Worm (Caenorhabditis elegans) whole organism, young adult: Measurements from ENCODE around the gene H38K22.9.

Experiments used
- B0035.1 ChIP-seq: sonication (generic microtip); optimal IDR thresholded peaks from 2 replicates; lab custom pipeline; 2016; ENCODE audit warnings: missing genetic modification characterization, mild to moderate bottlenecking, missing compliant biosample characterization, missing genotype, missing genetic modification reagents
- F10E7.11 ChIP-seq: sonication (generic microtip); optimal IDR thresholded peaks from 2 replicates; lab custom pipeline; 2017; ENCODE audit warnings: mild to moderate bottlenecking, missing genetic modification characterization, moderate library complexity, missing compliant biosample characterization
- F55B11.4 ChIP-seq: sonication (generic microtip); optimal IDR thresholded peaks from 2 replicates; lab custom pipeline; 2016; ENCODE audit warnings: missing compliant biosample characterization, missing genetic modification characterization, borderline replicate concordance; ENCODE audit not compliant: insufficient read depth
- him-1 ChIP-seq: sonication (generic microtip); optimal IDR thresholded peaks from 2 replicates; lab custom pipeline; 2016; ENCODE audit warnings: missing genotype, missing genetic modification reagents, missing genetic modification characterization, missing compliant biosample characterization
- mel-28 ChIP-seq: sonication (generic microtip); optimal IDR thresholded peaks from 2 replicates; lab custom pipeline; 2016; ENCODE audit warnings: borderline replicate concordance, mild to moderate bottlenecking, missing genetic modification characterization, missing compliant biosample characterization
- nfya-1 ChIP-seq: sonication (generic microtip); optimal IDR thresholded peaks from 2 replicates; lab custom pipeline; 2017; ENCODE audit warnings: antibody characterized with exemption, missing compliant biosample characterization, missing genetic modification characterization, borderline replicate concordance; ENCODE audit not compliant: insufficient read depth
- nfya-2 ChIP-seq: fragments of 200-800 bp; sonication (Bioruptor generic); IDR thresholded peaks from 2 replicates; pipeline ENCODE4 v1.3.6; 2022; ENCODE audit warnings: missing genetic modification reagents, missing genetic modification characterization, missing compliant biosample characterization
- nhr-179 ChIP-seq: sonication (generic microtip); optimal IDR thresholded peaks from 2 replicates; lab custom pipeline; 2016; ENCODE audit warnings: mild to moderate bottlenecking, missing genetic modification characterization, missing compliant biosample characterization
- sdz-38 ChIP-seq: sonication (generic microtip); optimal IDR thresholded peaks from 2 replicates; lab custom pipeline; 2016; ENCODE audit warnings: missing genotype, missing genetic modification characterization, missing compliant biosample characterization
- snpc-1.1 ChIP-seq: sonication (generic microtip); optimal IDR thresholded peaks from 2 replicates; lab custom pipeline; 2017; ENCODE audit warnings: missing genetic modification characterization, mild to moderate bottlenecking, missing compliant biosample characterization, antibody characterized with exemption, moderate library complexity, missing genotype, missing genetic modification reagents; ENCODE audit not compliant: insufficient read depth

ce11 chrIII:4277762-4278161 is 46.2 kb upstream of the H38K22.9 start:
- TF ChIP-seq nfya-2 (no peak), snpc-1.1 (tag; lab: Kevin White, UChicago) (no peak), sdz-38 (tag; lab: Kevin White, UChicago) (no peak), nhr-179 (tag; lab: Kevin White, UChicago) (no peak), nfya-1 (tag; lab: Kevin White, UChicago) (no peak), B0035.1 (tag; lab: Kevin White, UChicago) (no peak), F10E7.11 (no peak), him-1 (tag; lab: Kevin White, UChicago) (no peak), F55B11.4 (tag; lab: Kevin White, UChicago) (no peak), mel-28 (tag; lab: Kevin White, UChicago) (no peak)
